Fruit fly (Drosophila melanogaster): ENCODE results near the gene wor.

dm6 chr2L:15433009-15433408, 7.6 kb upstream of the wor start, which contains the start of gene CG4161:
- TF ChIP-seq usp (GFP tag; optimal IDR thresholded peaks at IDR 0.05) (no peak), psq (optimal IDR thresholded peaks at IDR 0.05) (no peak), Dll (optimal IDR thresholded peaks at IDR 0.05) (no peak), pan (optimal IDR thresholded peaks at IDR 0.05) (no peak)
